Fruit fly (Drosophila melanogaster) whole organism, pupa: ENCODE data around the gene Ipo9.

Experiments used
- CG9948 ChIP-seq: fragments of 200-800 bp; sonication (Bioruptor generic); optimal IDR thresholded peaks from 2 replicates; lab custom pipeline; 2018; ENCODE audit warnings: missing biosample characterization, mild to moderate bottlenecking, missing genetic modification characterization, moderate library complexity
- D1 ChIP-seq: fragments of 200-800 bp; sonication (Bioruptor generic); optimal IDR thresholded peaks from 2 replicates; lab custom pipeline; 2018; ENCODE audit warnings: missing biosample characterization, mild to moderate bottlenecking, missing genetic modification characterization, moderate library complexity

- no peak for TF ChIP-seq D1 (tag; lab: Kevin White, UChicago)
- TF ChIP-seq CG9948 = no peak
Observed at dm6 chr3R:11418568-11418967, 6.2 kb downstream of the Ipo9 start, which contains the start of the genes bumpel and CG45676.
